Fruit fly (Drosophila melanogaster): ENCODE data around the gene CG15530.

DNA sequence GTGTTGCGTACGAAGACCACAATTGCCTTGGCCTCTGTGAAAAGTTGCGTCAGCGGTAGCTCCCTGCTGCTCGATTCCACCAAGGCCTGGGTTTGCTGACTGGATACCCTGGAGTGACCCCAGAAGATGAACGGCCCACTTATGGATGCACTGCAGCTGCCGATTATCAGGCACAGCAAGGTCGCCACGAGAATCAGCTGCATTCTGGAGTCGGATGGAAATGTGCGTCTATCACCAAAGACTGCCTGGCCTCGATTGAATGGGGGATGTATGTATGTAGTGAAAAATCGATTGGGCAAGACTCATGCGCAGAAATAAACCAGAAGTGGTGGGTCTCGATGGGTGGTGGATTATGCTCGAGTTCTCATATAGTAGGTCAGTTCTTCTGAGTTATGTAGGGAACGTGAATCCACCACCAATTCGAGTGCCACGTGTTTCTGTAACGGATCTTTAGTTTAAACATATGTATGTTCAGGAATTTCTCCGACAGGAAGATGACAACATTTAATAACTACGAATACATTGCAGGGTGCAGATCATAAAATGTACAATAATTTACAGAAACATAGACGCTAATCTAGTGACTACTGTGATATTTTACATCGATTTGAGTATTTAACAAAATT lies 11.4 kb upstream of the CG15530 start, which contains the start of gene VhaAC45RP:
- TF ChIP-seq CG8159 (tag; optimal IDR thresholded peaks at IDR 0.05) (no peak), Ets98B (GFP tag; IDR thresholded peaks at IDR 0.05) (no peak), Pif1A (GFP tag; optimal IDR thresholded peaks at IDR 0.05) (no peak), fd96Ca (GFP tag; IDR thresholded peaks at IDR 0.05) (no peak), gl (tag; optimal IDR thresholded peaks at IDR 0.05) (no peak), Snoo (tag; optimal IDR thresholded peaks at IDR 0.05) (no peak), CG12605 (GFP tag; IDR thresholded peaks at IDR 0.05) (no peak), Pif1B (GFP tag; optimal IDR thresholded peaks at IDR 0.05) (no peak), CG8301 (tag; optimal IDR thresholded peaks at IDR 0.05) (no peak), D1 (tag; optimal IDR thresholded peaks at IDR 0.05) (no peak), CG15710 (tag; optimal IDR thresholded peaks at IDR 0.05) (no peak), CG17806 (tag; optimal IDR thresholded peaks at IDR 0.05) (no peak), CG9948 (tag; optimal IDR thresholded peaks at IDR 0.05) (no peak), rn (GFP tag; IDR thresholded peaks at IDR 0.05) (no peak)

Data from whole organism, pupa.